Fruit fly (Drosophila melanogaster) whole organism, prepupa: ENCODE results near the gene CG1428.

Experiments
- CG10669 ChIP-seq: fragments of 200-800 bp; sonication (Bioruptor generic); optimal IDR thresholded peaks from 3 replicates; lab custom pipeline; 2018; ENCODE audit warnings: missing biosample characterization, mild to moderate bottlenecking, missing genetic modification characterization, moderate library complexity
- CG11294 ChIP-seq: fragments of 200-800 bp; sonication (Bioruptor generic); IDR thresholded peaks from 2 replicates; pipeline ENCODE4 v1.3.6; 2022; ENCODE audit warnings: missing biosample characterization, missing genetic modification characterization
- CG11762 ChIP-seq: fragments of 200-800 bp; sonication (Bioruptor generic); optimal IDR thresholded peaks from 3 replicates; lab custom pipeline; 2016; ENCODE audit warnings: missing biosample characterization, missing genetic modification characterization; ENCODE audit not compliant: insufficient read depth
- CG11902 ChIP-seq: fragments of 200-800 bp; sonication (Bioruptor generic); optimal IDR thresholded peaks from 3 replicates; lab custom pipeline; 2016; ENCODE audit warnings: missing biosample characterization, missing genetic modification characterization
- CG16779 ChIP-seq: fragments of 200-800 bp; sonication (Bioruptor generic); optimal IDR thresholded peaks from 3 replicates; lab custom pipeline; 2017; ENCODE audit warnings: missing biosample characterization, mild to moderate bottlenecking, missing genetic modification characterization
- CG31627 ChIP-seq: fragments of 200-800 bp; sonication (Bioruptor generic); optimal IDR thresholded peaks from 3 replicates; lab custom pipeline; 2016; ENCODE audit warnings: missing biosample characterization, missing genetic modification characterization
- CG32006 ChIP-seq: fragments of 200-800 bp; sonication (Bioruptor generic); optimal IDR thresholded peaks from 3 replicates; lab custom pipeline; 2017; ENCODE audit warnings: missing biosample characterization, mild to moderate bottlenecking, missing genetic modification characterization
- CG6163 ChIP-seq: fragments of 200-800 bp; sonication (Bioruptor generic); IDR thresholded peaks from 3 replicates; pipeline ENCODE4 v1.3.6; 2022; ENCODE audit warnings: missing biosample characterization, missing genetic modification characterization
- CG6276 ChIP-seq: fragments of 200-800 bp; sonication (Bioruptor generic); optimal IDR thresholded peaks from 2 replicates; lab custom pipeline; 2017; ENCODE audit warnings: missing biosample characterization, mild to moderate bottlenecking, missing genetic modification characterization
- CG6792 ChIP-seq: fragments of 200-800 bp; sonication (Bioruptor generic); optimal IDR thresholded peaks from 3 replicates; lab custom pipeline; 2016; ENCODE audit warnings: missing biosample characterization, missing genetic modification characterization
- CG6808 ChIP-seq: fragments of 200-800 bp; sonication (Bioruptor generic); optimal IDR thresholded peaks from 3 replicates; lab custom pipeline; 2017; ENCODE audit warnings: missing biosample characterization, missing genetic modification characterization, mild to moderate bottlenecking, moderate library complexity, missing genetic modification reagents
- CG7368 ChIP-seq: fragments of 200-800 bp; sonication (Bioruptor generic); optimal IDR thresholded peaks from 3 replicates; lab custom pipeline; 2016; ENCODE audit warnings: missing biosample characterization, missing genetic modification characterization
- CG8119 ChIP-seq: fragments of 200-800 bp; sonication (Bioruptor generic); IDR thresholded peaks from 3 replicates; pipeline ENCODE4 v1.3.6; 2022; ENCODE audit warnings: missing biosample characterization, missing genetic modification characterization
- CG8319 ChIP-seq: fragments of 200-800 bp; sonication (Bioruptor generic); optimal IDR thresholded peaks from 3 replicates; lab custom pipeline; 2016; ENCODE audit warnings: missing biosample characterization, missing genetic modification characterization
- CG8632 ChIP-seq: fragments of 200-800 bp; sonication (Bioruptor generic); optimal IDR thresholded peaks from 3 replicates; lab custom pipeline; 2016; ENCODE audit warnings: missing biosample characterization, missing genetic modification characterization
- CG9139 ChIP-seq: fragments of 200-800 bp; sonication (Bioruptor generic); optimal IDR thresholded peaks from 3 replicates; lab custom pipeline; 2017; ENCODE audit warnings: missing biosample characterization, mild to moderate bottlenecking, missing genetic modification characterization
- Eip78C ChIP-seq: fragments of 200-800 bp; sonication (Bioruptor generic); peaks from one replicate; lab custom pipeline; 2016; ENCODE audit warnings: missing biosample characterization, missing genetic modification characterization
- Eip93F ChIP-seq: fragments of 200-800 bp; sonication (Bioruptor generic); optimal IDR thresholded peaks from 2 replicates; lab custom pipeline; 2016; ENCODE audit warnings: missing biosample characterization, mild to moderate bottlenecking, missing genetic modification characterization
- Ets21C ChIP-seq: fragments of 200-800 bp; sonication (Bioruptor generic); optimal IDR thresholded peaks from 3 replicates; lab custom pipeline; 2016; ENCODE audit warnings: missing biosample characterization, missing genetic modification characterization
- Ets96B ChIP-seq: fragments of 200-800 bp; optimal IDR thresholded peaks from 2 replicates; lab custom pipeline; 2019; ENCODE audit warnings: missing biosample characterization, mild to moderate bottlenecking, missing genetic modification characterization, moderate library complexity
- Gug ChIP-seq: fragments of 200-800 bp; sonication (Bioruptor generic); IDR thresholded peaks from 2 replicates; pipeline ENCODE4 v1.3.6; 2022; ENCODE audit warnings: missing biosample characterization, missing genetic modification characterization
- Hr38 ChIP-seq: sonication (Bioruptor generic); optimal IDR thresholded peaks from 2 replicates; lab custom pipeline; 2016; ENCODE audit warnings: missing biosample characterization, missing genetic modification characterization
- Hr4 ChIP-seq: fragments of 200-800 bp; sonication (Bioruptor generic); optimal IDR thresholded peaks from 3 replicates; lab custom pipeline; 2016; ENCODE audit warnings: missing biosample characterization, missing genetic modification characterization
- Smox ChIP-seq: fragments of 200-800 bp; sonication (Bioruptor generic); optimal IDR thresholded peaks from 3 replicates; lab custom pipeline; 2016; ENCODE audit warnings: missing biosample characterization, missing genetic modification characterization
- Sox14 ChIP-seq: fragments of 200-800 bp; sonication (Bioruptor generic); optimal IDR thresholded peaks from 3 replicates; lab custom pipeline; 2016; ENCODE audit warnings: missing biosample characterization, missing genetic modification characterization
- Sox15 ChIP-seq: fragments of 200-800 bp; sonication (Bioruptor generic); optimal IDR thresholded peaks from 3 replicates; lab custom pipeline; 2016; ENCODE audit warnings: missing biosample characterization, missing genetic modification characterization
- achi ChIP-seq: fragments of 200-800 bp; sonication (Bioruptor generic); optimal IDR thresholded peaks from 3 replicates; lab custom pipeline; 2016; ENCODE audit warnings: missing biosample characterization, missing genetic modification characterization
- acj6 ChIP-seq: fragments of 200-800 bp; sonication (Bioruptor generic); optimal IDR thresholded peaks from 3 replicates; lab custom pipeline; 2016; ENCODE audit warnings: missing biosample characterization, missing genetic modification characterization
- dac ChIP-seq: fragments of 200-800 bp; sonication (Bioruptor generic); optimal IDR thresholded peaks from 2 replicates; lab custom pipeline; 2017; ENCODE audit warnings: missing biosample characterization, mild to moderate bottlenecking, missing genetic modification characterization
- dsx ChIP-seq: fragments of 200-800 bp; optimal IDR thresholded peaks from 3 replicates; lab custom pipeline; 2019; ENCODE audit warnings: missing biosample characterization, mild to moderate bottlenecking, missing genetic modification characterization, moderate library complexity; ENCODE audit not compliant: poor library complexity, severe bottlenecking
- fd59A ChIP-seq: fragments of 200-800 bp; sonication (Bioruptor generic); optimal IDR thresholded peaks from 2 replicates; lab custom pipeline; 2017; ENCODE audit warnings: missing biosample characterization, mild to moderate bottlenecking, missing genetic modification characterization, missing genetic modification reagents
- fd85E ChIP-seq: fragments of 200-800 bp; sonication (Bioruptor generic); optimal IDR thresholded peaks from 3 replicates; lab custom pipeline; 2016; ENCODE audit warnings: missing biosample characterization, missing genetic modification characterization
- fkh ChIP-seq: fragments of 200-800 bp; sonication (Bioruptor generic); optimal IDR thresholded peaks from 3 replicates; lab custom pipeline; 2017; ENCODE audit warnings: missing biosample characterization, mild to moderate bottlenecking, missing genetic modification characterization, moderate library complexity
- pdm3 ChIP-seq: fragments of 200-800 bp; sonication (Bioruptor generic); optimal IDR thresholded peaks from 3 replicates; lab custom pipeline; 2016; ENCODE audit warnings: missing biosample characterization, missing genetic modification characterization
- spab ChIP-seq: fragments of 200-800 bp; sonication (Bioruptor generic); optimal IDR thresholded peaks from 2 replicates; lab custom pipeline; 2017; ENCODE audit warnings: missing biosample characterization, mild to moderate bottlenecking, missing genetic modification characterization, missing genetic modification reagents
- ss ChIP-seq, 2 experiments: fragments of 200-800 bp; sonication (Bioruptor generic); optimal IDR thresholded peaks; 2 replicates in 1 of 2; 3 replicates in 1 of 2; lab custom pipeline; 2017 to 2018; ENCODE audit warnings: mild to moderate bottlenecking in 2 of 2, missing biosample characterization in 2 of 2, missing genetic modification characterization in 2 of 2, moderate library complexity in 1 of 2
- svp ChIP-seq: fragments of 200-800 bp; sonication (Bioruptor generic); peaks from one replicate; lab custom pipeline; 2016; ENCODE audit warnings: missing biosample characterization, missing genetic modification characterization
- vri ChIP-seq: fragments of 200-800 bp; sonication (Bioruptor generic); optimal IDR thresholded peaks from 3 replicates; lab custom pipeline; 2016; ENCODE audit warnings: missing biosample characterization, mild to moderate bottlenecking, missing genetic modification characterization

Gene CG1428

dm6 chr2L:21899001-21899715, 6.9 kb upstream of the CG1428 start:
- peak; percentile 75 for TF ChIP-seq fkh (GFP tag; lab: Kevin White, UChicago)
- peak; percentile 62 for TF ChIP-seq Eip78C (GFP tag; lab: Kevin White, UChicago)
- no peak for TF ChIP-seq svp (GFP tag; lab: Kevin White, UChicago)
- peak; percentile 39 for TF ChIP-seq fd85E
- peak; percentile 47 for TF ChIP-seq Sox14
- peak; percentile 58 for TF ChIP-seq CG6163 (GFP tag; lab: Robert Waterston, UW)
- no peak for TF ChIP-seq CG8119 (GFP tag; lab: Robert Waterston, UW)

- TF ChIP-seq CG7368 (GFP tag; lab: Kevin White, UChicago) = no peak
- no peak for TF ChIP-seq CG32006 (GFP tag; lab: Kevin White, UChicago)
These were observed 3.4 kb upstream of the CG1428 start, which contains the start of gene CG1421 for dm6 chr2L:21902693-21903092. Gene CG1421 (plus strand): TSS chr2L:21902993.

dm6 chr2L:21904183-21904582, 1.9 kb upstream of the CG1428 start:
- no peak for TF ChIP-seq Gug (GFP tag; lab: Robert Waterston, UW)
- no peak for TF ChIP-seq acj6 (GFP tag; lab: Kevin White, UChicago)
- TF ChIP-seq CG31627 = no peak
- TF ChIP-seq fkh (GFP tag; lab: Kevin White, UChicago) = no peak
- TF ChIP-seq Ets96B (tag; lab: Kevin White, UChicago) = no peak
- peak; percentile 35 for TF ChIP-seq svp (GFP tag; lab: Kevin White, UChicago)
- no peak for TF ChIP-seq CG8119 (GFP tag; lab: Robert Waterston, UW)
- no peak for TF ChIP-seq Hr38
- TF ChIP-seq, all 60 proteins: peak for 1

DNA sequence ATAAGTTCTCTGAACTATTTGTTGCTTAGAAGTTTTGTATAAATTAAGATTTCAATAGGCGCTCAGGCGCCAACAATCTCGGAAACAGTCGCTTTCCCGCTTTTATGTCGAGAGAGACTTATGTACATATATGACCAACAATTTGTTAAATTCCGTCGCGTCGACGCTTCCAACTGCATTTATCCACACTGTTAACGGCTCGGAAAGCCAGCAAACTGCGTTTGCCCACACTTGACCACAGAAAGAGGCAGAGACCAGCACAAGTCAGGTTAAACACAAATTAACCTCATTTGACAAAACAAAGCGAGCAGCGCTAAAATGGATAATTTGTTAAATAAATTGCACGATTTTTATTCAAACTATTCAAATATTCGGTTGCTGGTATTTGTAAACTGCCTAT, 950 bp upstream of the CG1428 start:
- no peak for TF ChIP-seq CG10669
- TF ChIP-seq CG6276 (GFP tag; lab: Kevin White, UChicago) = no peak
- TF ChIP-seq Sox15 (GFP tag; lab: Kevin White, UChicago) = no peak
- no peak for TF ChIP-seq Eip93F (GFP tag; lab: Kevin White, UChicago)
- TF ChIP-seq Smox (GFP tag; lab: Kevin White, UChicago) = no peak
- TF ChIP-seq CG8632 = no peak
- TF ChIP-seq fd85E = no peak
- TF ChIP-seq CG11762 = no peak
- no peak for TF ChIP-seq dsx (GFP tag; lab: Kevin White, UChicago)
- TF ChIP-seq Sox14 = no peak
- TF ChIP-seq CG11294 (GFP tag; lab: Robert Waterston, UW) = no peak
- TF ChIP-seq CG8119 (GFP tag; lab: Robert Waterston, UW) = no peak
- TF ChIP-seq CG6808 (GFP tag; lab: Kevin White, UChicago) = no peak
- TF ChIP-seq Hr4 (GFP tag; lab: Kevin White, UChicago) = no peak
- TF ChIP-seq ss (GFP tag; optimal IDR thresholded peaks at IDR 0.05; lab: Kevin White, UChicago) = no peak

DNA sequence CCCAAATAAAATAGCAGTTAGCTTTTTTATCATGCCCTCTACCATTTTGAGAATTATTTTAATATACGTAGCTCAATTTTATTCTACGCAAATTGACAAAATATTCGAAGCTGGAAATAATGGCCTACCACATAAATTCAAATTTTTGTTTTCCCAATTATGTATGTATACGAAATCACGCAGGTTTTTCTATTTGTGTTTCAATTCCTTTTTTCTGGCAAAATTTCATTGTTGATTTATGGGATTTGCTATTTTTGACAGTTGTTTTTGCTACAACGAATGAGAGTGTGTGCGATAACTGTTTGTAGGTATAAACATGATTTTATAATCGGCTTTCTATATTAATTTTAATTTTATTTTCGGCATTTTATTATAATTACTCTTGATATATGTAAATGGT, 9.2 kb downstream of the CG1428 start, which contains the start of gene CG31600:
TSS of gene CG31600 (minus strand) at position 101 of the 400 bp plus-strand sequence.
- no peak for TF ChIP-seq Eip93F (GFP tag; lab: Kevin White, UChicago)
- TF ChIP-seq CG32006 (GFP tag; lab: Kevin White, UChicago) = no peak
- no peak for TF ChIP-seq Sox15 (GFP tag; lab: Kevin White, UChicago)
- no peak for TF ChIP-seq CG6808 (GFP tag; lab: Kevin White, UChicago)
- TF ChIP-seq vri (GFP tag; lab: Kevin White, UChicago) = no peak
- no peak for TF ChIP-seq fd85E
- no peak for TF ChIP-seq pdm3
- no peak for TF ChIP-seq CG16779 (tag; lab: Kevin White, UChicago)
- TF ChIP-seq CG6792 (GFP tag; lab: Kevin White, UChicago) = no peak
- no peak for TF ChIP-seq dsx (GFP tag; lab: Kevin White, UChicago)
- no peak for TF ChIP-seq Ets21C
- no peak for TF ChIP-seq CG11762
- no peak for TF ChIP-seq CG9139 (GFP tag; lab: Kevin White, UChicago)
- TF ChIP-seq CG8319 (GFP tag; lab: Kevin White, UChicago) = no peak
- no peak for TF ChIP-seq spab
- TF ChIP-seq fd59A = no peak
- no peak for TF ChIP-seq CG6163 (GFP tag; lab: Robert Waterston, UW)
- no peak for TF ChIP-seq CG11902 (GFP tag; lab: Kevin White, UChicago)
- TF ChIP-seq achi (GFP tag; lab: Kevin White, UChicago) = no peak
- no peak for TF ChIP-seq dac
